Fruit fly (Drosophila melanogaster) whole organism: ENCODE measurements around the gene put.

ENCODE experiments used
- CG8478 ChIP-seq: fragments of >200 bp; optimal IDR thresholded peaks from 2 replicates; lab custom pipeline; 2018; ENCODE audit warnings: inconsistent platforms
- Dll ChIP-seq: fragments of >200 bp; optimal IDR thresholded peaks from 2 replicates; lab custom pipeline; 2017
- EcR ChIP-seq, 2 experiments: fragments of >200 bp; optimal IDR thresholded peaks; 2 replicates each; lab custom pipeline; 2017; ENCODE audit warnings: missing biosample characterization in 2 of 2, missing genetic modification characterization in 2 of 2, missing genetic modification reagents in 2 of 2
- pan ChIP-seq: fragments of >200 bp; optimal IDR thresholded peaks from 2 replicates; lab custom pipeline; 2017
- psq ChIP-seq: fragments of >200 bp; optimal IDR thresholded peaks from 2 replicates; lab custom pipeline; 2017
- usp ChIP-seq: fragments of >200 bp; optimal IDR thresholded peaks from 2 replicates; lab custom pipeline; 2017; ENCODE audit warnings: missing biosample characterization, missing genetic modification characterization, mixed read lengths

The put gene

DNA sequence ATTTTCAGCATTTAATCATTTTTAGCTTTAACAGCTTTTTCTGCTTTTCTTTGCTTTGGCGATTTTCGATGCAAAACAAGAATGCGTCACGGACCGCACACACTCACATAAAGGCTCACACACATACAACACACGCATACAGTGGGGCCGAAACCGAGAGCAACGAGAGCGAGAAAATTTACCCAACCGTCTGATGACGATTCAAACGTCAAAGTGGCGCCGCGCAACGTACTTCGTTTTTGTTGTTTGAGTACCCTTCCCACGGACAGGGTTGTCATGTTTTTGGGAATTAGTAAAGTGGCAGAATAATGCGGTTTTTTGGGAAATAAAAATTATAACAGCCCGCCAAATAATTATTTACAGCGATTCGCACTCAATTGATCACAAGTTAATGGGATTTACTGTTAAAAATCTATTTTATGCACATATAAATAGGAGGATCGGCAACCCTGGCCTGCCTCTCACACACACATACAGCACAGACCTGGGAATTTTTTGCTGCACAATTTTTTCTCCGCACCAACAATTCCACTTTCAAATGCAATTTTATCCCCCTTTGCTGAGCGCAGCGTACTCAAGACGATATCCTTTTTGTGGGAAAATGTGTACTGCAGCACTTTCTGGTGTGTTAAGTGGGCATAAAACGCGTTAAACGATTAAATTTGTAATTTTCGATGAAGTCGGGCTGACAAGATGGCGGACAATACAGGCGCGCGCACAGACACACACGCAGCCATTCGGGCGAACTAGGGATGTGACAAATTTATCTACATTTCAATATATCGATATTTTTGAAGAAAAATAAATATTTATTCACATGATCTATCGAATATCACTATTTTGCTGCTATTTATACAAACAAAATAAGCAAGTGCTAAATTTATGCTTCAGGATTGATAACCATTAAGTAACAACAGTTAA lies 29.7 kb upstream of the put start:
- TF ChIP-seq psq: no peak
- no peak for TF ChIP-seq CG8478
- TF ChIP-seq EcR (GFP tag; optimal IDR thresholded peaks at IDR 0.05; lab: Kevin White, UChicago): no peak
- TF ChIP-seq usp (GFP tag; lab: Kevin White, UChicago): no peak
- TF ChIP-seq pan (lab: Kevin White, UChicago): no peak
- TF ChIP-seq Dll: no peak

- no peak for TF ChIP-seq psq
- no peak for TF ChIP-seq EcR (GFP tag; optimal IDR thresholded peaks at IDR 0.05; lab: Kevin White, UChicago)
- TF ChIP-seq pan (lab: Kevin White, UChicago): no peak
- no peak for TF ChIP-seq CG8478
- TF ChIP-seq Dll: no peak
- TF ChIP-seq usp (GFP tag; lab: Kevin White, UChicago): no peak
Observed at dm6 chr3R:14654231-14654975, 28.9 kb upstream of the put start.

- TF ChIP-seq EcR (GFP tag; optimal IDR thresholded peaks at IDR 0.05; lab: Kevin White, UChicago) (no peak), CG8478 (no peak), Dll (no peak), psq (no peak), pan (lab: Kevin White, UChicago) (no peak), usp (GFP tag; lab: Kevin White, UChicago) (no peak)
Observed at dm6 chr3R:14653039-14653852, 27.7 kb upstream of the put start.

- no peak for TF ChIP-seq pan (lab: Kevin White, UChicago)
- TF ChIP-seq EcR (GFP tag; optimal IDR thresholded peaks at IDR 0.05; lab: Kevin White, UChicago): no peak
- TF ChIP-seq psq: no peak
- TF ChIP-seq Dll: no peak
- no peak for TF ChIP-seq usp (GFP tag; lab: Kevin White, UChicago)
- TF ChIP-seq CG8478: no peak
Observed at dm6 chr3R:14652301-14652880, 26.9 kb upstream of the put start.

dm6 chr3R:14651076-14651662 lies 25.7 kb upstream of the put start:
- no peak for TF ChIP-seq psq
- no peak for TF ChIP-seq usp (GFP tag; lab: Kevin White, UChicago)
- no peak for TF ChIP-seq Dll
- no peak for TF ChIP-seq CG8478
- TF ChIP-seq pan (lab: Kevin White, UChicago): no peak
- peak in 1 of 2 experiments; percentile 61 for TF ChIP-seq EcR (GFP tag; optimal IDR thresholded peaks at IDR 0.05; lab: Kevin White, UChicago)

DNA sequence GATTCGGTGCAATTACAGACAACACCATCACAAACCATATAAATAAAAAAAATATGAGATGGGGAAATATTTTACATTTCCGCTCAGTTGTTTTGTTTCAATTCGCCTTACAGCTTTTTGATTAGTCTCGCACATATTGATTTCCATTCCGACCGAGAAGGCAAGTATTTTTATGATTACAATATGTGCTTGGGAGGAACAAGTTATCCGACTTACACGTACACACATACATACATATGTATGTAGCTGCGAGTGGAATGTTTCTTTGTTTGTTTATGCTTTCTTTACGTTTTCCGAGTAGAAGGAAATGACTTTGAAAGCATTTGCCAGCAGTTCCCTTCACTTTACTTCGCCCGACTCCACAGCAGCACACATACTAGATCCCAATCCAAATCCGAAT lies 24.9 kb upstream of the put start:
- no peak for TF ChIP-seq EcR (GFP tag; optimal IDR thresholded peaks at IDR 0.05; lab: Kevin White, UChicago)
- TF ChIP-seq pan (lab: Kevin White, UChicago): peak; percentile 38
- no peak for TF ChIP-seq usp (GFP tag; lab: Kevin White, UChicago)
- no peak for TF ChIP-seq Dll
- TF ChIP-seq CG8478: no peak
- no peak for TF ChIP-seq psq

- TF ChIP-seq usp (GFP tag; lab: Kevin White, UChicago) (no peak), psq (peak; percentile 2)
Observed at dm6 chr3R:14649307-14650239, 24.1 kb upstream of the put start.

- TF ChIP-seq CG8478 (no peak), pan (lab: Kevin White, UChicago) (no peak), EcR (GFP tag; optimal IDR thresholded peaks at IDR 0.05; lab: Kevin White, UChicago) (no peak), psq (no peak), Dll (no peak), usp (GFP tag; lab: Kevin White, UChicago) (no peak)
Observed at dm6 chr3R:14642463-14642862, 17.0 kb upstream of the put start, which contains the start of gene CG7886. Gene CG7886, minus strand, starts transcription at chr3R:14642563.

DNA sequence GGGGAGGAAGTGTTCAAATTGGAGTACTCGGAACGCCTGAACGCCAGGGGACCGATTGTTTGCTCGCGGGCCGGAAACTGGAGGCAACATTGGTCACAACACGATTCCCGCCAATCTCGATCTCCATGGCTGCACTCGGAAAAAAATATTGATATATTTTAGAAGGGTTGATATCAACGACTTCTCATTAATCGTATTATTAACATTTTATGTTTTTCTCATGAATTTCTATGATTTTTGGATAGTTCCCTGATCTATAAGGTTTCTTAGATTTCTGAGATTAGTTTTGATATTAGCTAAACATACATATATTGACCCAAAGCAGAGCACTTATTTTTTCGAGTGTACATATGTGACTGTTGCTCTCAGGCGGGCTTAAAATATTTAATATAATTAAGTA lies 6.4 kb upstream of the put start:
- TF ChIP-seq usp (GFP tag; lab: Kevin White, UChicago) (no peak), Dll (no peak), CG8478 (no peak), EcR (GFP tag; optimal IDR thresholded peaks at IDR 0.05; lab: Kevin White, UChicago) (no peak), psq (no peak), pan (lab: Kevin White, UChicago) (no peak)

DNA sequence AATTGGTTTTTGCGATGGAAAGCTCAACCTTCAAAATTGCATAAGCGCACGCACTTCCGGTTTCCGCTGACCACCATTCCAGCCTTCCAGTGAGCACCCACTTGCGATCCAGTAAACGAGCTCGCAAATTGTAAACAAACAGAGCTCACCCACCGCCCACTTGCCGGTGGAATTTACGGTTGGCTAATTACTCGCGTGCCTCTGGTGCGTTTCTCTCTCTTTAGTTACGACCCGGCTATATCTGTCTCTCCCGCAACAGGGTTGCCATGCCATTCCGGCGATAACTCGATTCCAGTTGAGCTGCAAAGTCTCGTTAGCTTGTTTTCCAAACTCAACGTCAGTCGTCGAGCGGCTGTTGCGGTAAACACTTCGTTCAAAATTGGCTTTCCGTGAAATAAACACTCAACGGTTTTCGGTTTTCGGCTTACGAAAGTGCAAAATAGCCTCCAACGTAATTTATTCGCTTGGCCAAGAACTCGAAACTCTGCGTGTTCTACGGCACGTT lies 4.7 kb upstream of the put start, which contains the start of gene Cad88C:
Cad88C (plus strand) TSS at position 360 of the 505 bp plus-strand sequence.
- TF ChIP-seq usp (GFP tag; lab: Kevin White, UChicago) (no peak), Dll (no peak), EcR (GFP tag; optimal IDR thresholded peaks at IDR 0.05; lab: Kevin White, UChicago) (no peak), psq (no peak), CG8478 (no peak), pan (lab: Kevin White, UChicago) (no peak)
